Worm (Caenorhabditis elegans) whole organism, L4 larva: ENCODE results near the gene C49C3.21.

Experiments
- T20F7.1 ChIP-seq: fragments of 200-800 bp; sonication (Bioruptor generic); optimal IDR thresholded peaks from 2 replicates; lab custom pipeline; 2018; ENCODE audit warnings: mild to moderate bottlenecking, missing genetic modification characterization, missing compliant biosample characterization
- Y48G9A.11 ChIP-seq: fragments of 200-800 bp; sonication (Bioruptor generic); IDR thresholded peaks from 2 replicates; pipeline ENCODE4 v1.3.6; 2022; ENCODE audit warnings: missing genetic modification reagents, missing genetic modification characterization, missing compliant biosample characterization
- Y75B8A.6 ChIP-seq: fragments of 200-800 bp; sonication (Bioruptor generic); IDR thresholded peaks from 2 replicates; pipeline ENCODE4 v1.3.6; 2022; ENCODE audit warnings: missing genetic modification reagents, missing genetic modification characterization, missing compliant biosample characterization
- ZK337.2 ChIP-seq: fragments of 200-800 bp; sonication (Bioruptor generic); IDR thresholded peaks from 2 replicates; pipeline ENCODE4 v1.3.6; 2022; ENCODE audit warnings: missing genetic modification reagents, missing genetic modification characterization, missing compliant biosample characterization
- aha-1 ChIP-seq: fragments of 150-350 bp; peaks from one replicate; lab custom pipeline; 2014; ENCODE audit warnings: missing biosample characterization, missing genetic modification characterization
- ama-1 ChIP-seq: fragments of 150-350 bp; optimal IDR thresholded peaks from 2 replicates; lab custom pipeline; 2014; ENCODE audit warnings: inconsistent platforms, mixed read lengths
- arid-1 ChIP-seq: fragments of 200-800 bp; sonication (Bioruptor generic); conservative IDR thresholded peaks from 2 replicates; pipeline ENCODE4 v1.3.6; 2022; ENCODE audit warnings: missing genetic modification reagents, missing genetic modification characterization, missing compliant biosample characterization
- ceh-20 ChIP-seq: fragments of 200-800 bp; sonication (Bioruptor generic); IDR thresholded peaks from 2 replicates; pipeline ENCODE4 v1.3.6; 2022; ENCODE audit warnings: missing genetic modification reagents, missing genetic modification characterization, missing compliant biosample characterization
- ceh-82 ChIP-seq: sonication (generic microtip); optimal IDR thresholded peaks from 2 replicates; lab custom pipeline; 2017; ENCODE audit warnings: missing biosample characterization, missing genetic modification characterization
- daf-12 ChIP-seq: fragments of 150-350 bp; optimal IDR thresholded peaks from 2 replicates; lab custom pipeline; 2014; ENCODE audit warnings: missing biosample characterization, missing genetic modification reagents, missing genetic modification characterization
- daf-16 ChIP-seq, 3 experiments: sonication (generic microtip); optimal IDR thresholded peaks; 2 replicates each; lab custom pipeline; 2016 to 2017; ENCODE audit warnings: missing genetic modification characterization in 3 of 3, missing genetic modification reagents in 3 of 3, mild to moderate bottlenecking in 2 of 3, missing compliant biosample characterization in 2 of 3, missing biosample characterization in 1 of 3, moderate library complexity in 1 of 3
- daf-8 ChIP-seq: fragments of 200-800 bp; sonication (Bioruptor generic); IDR thresholded peaks from 2 replicates; pipeline ENCODE4 v1.3.6; 2022; ENCODE audit warnings: missing genetic modification characterization, missing compliant biosample characterization
- dmd-6 ChIP-seq: fragments of 200-800 bp; sonication (Bioruptor generic); IDR thresholded peaks from 2 replicates; pipeline ENCODE4 v1.3.6; 2022; ENCODE audit warnings: missing genetic modification reagents, missing genetic modification characterization, missing compliant biosample characterization
- dve-1 ChIP-seq: sonication (generic microtip); optimal IDR thresholded peaks from 2 replicates; lab custom pipeline; 2017; ENCODE audit warnings: antibody characterized with exemption, mild to moderate bottlenecking, missing genetic modification characterization, missing compliant biosample characterization; ENCODE audit not compliant: insufficient read depth
- egl-43 ChIP-seq: fragments of 200-800 bp; sonication (Bioruptor generic); IDR thresholded peaks from 2 replicates; pipeline ENCODE4 v1.3.6; 2022; ENCODE audit warnings: missing genetic modification reagents, missing genetic modification characterization, missing compliant biosample characterization
- fkh-10 ChIP-seq: fragments of 150-350 bp; optimal IDR thresholded peaks from 2 replicates; lab custom pipeline; 2014; ENCODE audit warnings: missing biosample characterization, missing genetic modification reagents, missing genetic modification characterization
- hlh-30 ChIP-seq: sonication (generic microtip); optimal IDR thresholded peaks from 2 replicates; lab custom pipeline; 2017; ENCODE audit warnings: antibody characterized with exemption, mild to moderate bottlenecking, missing genetic modification characterization, missing compliant biosample characterization; ENCODE audit not compliant: insufficient read depth
- hmg-1.1 ChIP-seq: fragments of 200-800 bp; sonication (Bioruptor generic); IDR thresholded peaks from 2 replicates; pipeline ENCODE4 v1.3.6; 2022; ENCODE audit warnings: missing genetic modification reagents, missing genetic modification characterization, missing compliant biosample characterization
- lin-29 ChIP-seq: fragments of 200-800 bp; sonication (Bioruptor generic); IDR thresholded peaks from 2 replicates; pipeline ENCODE4 v1.3.6; 2022; ENCODE audit warnings: missing genetic modification reagents, missing genetic modification characterization, missing compliant biosample characterization
- lin-38 ChIP-seq: fragments of 200-800 bp; sonication (Bioruptor generic); IDR thresholded peaks from 2 replicates; pipeline ENCODE4 v1.3.6; 2022; ENCODE audit warnings: missing genetic modification reagents, missing genetic modification characterization, missing compliant biosample characterization
- lir-3 ChIP-seq: sonication (generic microtip); optimal IDR thresholded peaks from 2 replicates; lab custom pipeline; 2016; ENCODE audit warnings: mild to moderate bottlenecking, missing genetic modification characterization, missing compliant biosample characterization
- lsy-2 ChIP-seq, 2 experiments: fragments of 150-350 bp in 1 of 2; sonication (generic microtip) in 1 of 2; optimal IDR thresholded peaks; 2 replicates each; lab custom pipeline; 2014 to 2017; ENCODE audit warnings: missing biosample characterization in 2 of 2, missing genetic modification characterization in 2 of 2
- mdl-1 ChIP-seq, 2 experiments: fragments of 150-350 bp in 1 of 2; sonication (generic microtip) in 1 of 2; optimal IDR thresholded peaks; 2 replicates each; lab custom pipeline; 2014 to 2017; ENCODE audit warnings: missing biosample characterization in 2 of 2, missing genetic modification characterization in 2 of 2
- mdt-29 ChIP-seq: fragments of 200-800 bp; sonication (Bioruptor generic); IDR thresholded peaks from 2 replicates; pipeline ENCODE4 v1.3.6; 2022; ENCODE audit warnings: missing genetic modification reagents, missing genetic modification characterization, missing compliant biosample characterization
- mes-2 ChIP-seq: sonication (generic microtip); optimal IDR thresholded peaks from 2 replicates; lab custom pipeline; 2016; ENCODE audit warnings: missing genotype, mild to moderate bottlenecking, missing genetic modification characterization, missing compliant biosample characterization; ENCODE audit not compliant: poor library complexity, severe bottlenecking
- nhr-10 ChIP-seq: fragments of 150-350 bp; optimal IDR thresholded peaks from 2 replicates; lab custom pipeline; 2014; ENCODE audit warnings: missing biosample characterization, missing genetic modification characterization
- nhr-11 ChIP-seq: fragments of 150-350 bp; optimal IDR thresholded peaks from 2 replicates; lab custom pipeline; 2014; ENCODE audit warnings: missing biosample characterization, missing genetic modification characterization
- nhr-237 ChIP-seq: sonication (generic microtip); optimal IDR thresholded peaks from 2 replicates; lab custom pipeline; 2017; ENCODE audit warnings: missing biosample characterization, missing genetic modification characterization
- nhr-25 ChIP-seq: sonication (generic microtip); optimal IDR thresholded peaks from 2 replicates; lab custom pipeline; 2017; ENCODE audit warnings: missing genetic modification characterization, mild to moderate bottlenecking, missing compliant biosample characterization, antibody characterized with exemption, moderate library complexity, borderline replicate concordance; ENCODE audit not compliant: insufficient read depth
- nhr-48 ChIP-seq: sonication (generic microtip); optimal IDR thresholded peaks from 2 replicates; lab custom pipeline; 2016; ENCODE audit warnings: mild to moderate bottlenecking, missing genetic modification characterization, missing compliant biosample characterization
- nhr-6 ChIP-seq: fragments of 150-350 bp; optimal IDR thresholded peaks from 2 replicates; lab custom pipeline; 2014; ENCODE audit warnings: missing biosample characterization, missing genetic modification characterization
- nhr-76 ChIP-seq: fragments of 150-350 bp; optimal IDR thresholded peaks from 2 replicates; lab custom pipeline; 2014; ENCODE audit warnings: missing biosample characterization, missing genetic modification characterization
- nhr-77 ChIP-seq: fragments of 150-350 bp; optimal IDR thresholded peaks from 2 replicates; lab custom pipeline; 2014; ENCODE audit warnings: missing biosample characterization, missing genetic modification characterization
- saeg-2 ChIP-seq: fragments of 200-800 bp; sonication (Bioruptor generic); IDR thresholded peaks from 2 replicates; pipeline ENCODE4 v1.3.6; 2022; ENCODE audit warnings: missing genetic modification reagents, missing genetic modification characterization, missing compliant biosample characterization
- snpc-1.2 ChIP-seq: fragments of 200-800 bp; sonication (Bioruptor generic); IDR thresholded peaks from 2 replicates; pipeline ENCODE4 v1.3.6; 2022; ENCODE audit warnings: missing genetic modification reagents, missing genetic modification characterization, missing compliant biosample characterization
- snpc-4 ChIP-seq: fragments of 150-350 bp; optimal IDR thresholded peaks from 2 replicates; lab custom pipeline; 2014; ENCODE audit warnings: missing biosample characterization, missing genetic modification characterization
- spr-1 ChIP-seq: sonication (generic microtip); optimal IDR thresholded peaks from 2 replicates; lab custom pipeline; 2016; ENCODE audit warnings: mild to moderate bottlenecking, missing genetic modification characterization, missing compliant biosample characterization
- spr-3 ChIP-seq: fragments of 200-800 bp; sonication (Bioruptor generic); optimal IDR thresholded peaks from 2 replicates; lab custom pipeline; 2018; ENCODE audit warnings: mild to moderate bottlenecking, missing genetic modification characterization, missing compliant biosample characterization
- tra-1 ChIP-seq: fragments of 200-800 bp; sonication (Bioruptor generic); IDR thresholded peaks from 2 replicates; pipeline ENCODE4 v1.3.6; 2022; ENCODE audit warnings: missing genetic modification reagents, missing genetic modification characterization, missing compliant biosample characterization
- zip-11 ChIP-seq: fragments of 200-800 bp; sonication (Bioruptor generic); IDR thresholded peaks from 2 replicates; pipeline ENCODE4 v1.3.6; 2022; ENCODE audit warnings: missing genetic modification characterization, missing compliant biosample characterization
- ztf-11 ChIP-seq: fragments of 150-350 bp; optimal IDR thresholded peaks from 2 replicates; lab custom pipeline; 2014; ENCODE audit warnings: missing biosample characterization, missing genetic modification characterization

Gene C49C3.21

ce11 chrIV:17328834-17329233, 13.9 kb upstream of the C49C3.21 start, which contains the start of gene ceh-88:
TSS of gene ceh-88 (plus strand) at chrIV:17329188.
- TF ChIP-seq hlh-30 (tag; lab: Kevin White, UChicago) (no peak), ceh-82 (no peak), dve-1 (peak; percentile 15), egl-43 (GFP tag; lab: Robert Waterston, UW) (no peak), nhr-237 (no peak), Y48G9A.11 (no peak), nhr-11 (tag; lab: Kevin White, UChicago) (no peak), mes-2 (tag; lab: Kevin White, UChicago) (peak; percentile 29), hmg-1.1 (GFP tag; lab: Robert Waterston, UW) (peak; percentile 41; the same call in 1 of the 2 replicates), nhr-48 (no peak), saeg-2 (no peak), lir-3 (tag; lab: Kevin White, UChicago) (no peak), ama-1 (lab: Kevin White, UChicago) (no peak), tra-1 (GFP tag; lab: Robert Waterston, UW) (no peak), daf-16 (GFP tag; optimal IDR thresholded peaks at IDR 0.05; lab: Kevin White, UChicago) (no peak), daf-16 (tag; optimal IDR thresholded peaks at IDR 0.05; lab: Kevin White, UChicago) (peak; percentile 3)

- no peak for TF ChIP-seq saeg-2
- no peak for TF ChIP-seq ceh-82
- TF ChIP-seq snpc-1.2 (GFP tag; lab: Robert Waterston, UW) = peak; percentile 61; the same call in 1 of the 2 replicates
- TF ChIP-seq hlh-30 (tag; lab: Kevin White, UChicago) = no peak
- TF ChIP-seq nhr-10 = no peak
- no peak for TF ChIP-seq Y75B8A.6
- no peak for TF ChIP-seq spr-3
- TF ChIP-seq zip-11 = no peak
- no peak for TF ChIP-seq nhr-76 (tag; lab: Kevin White, UChicago)
- TF ChIP-seq mes-2 (tag; lab: Kevin White, UChicago) = peak; percentile 28
- no peak for TF ChIP-seq spr-1 (tag; lab: Kevin White, UChicago)
- no peak for TF ChIP-seq ceh-20 (GFP tag; lab: Robert Waterston, UW)
- TF ChIP-seq nhr-6 (tag; lab: Kevin White, UChicago) = no peak
- TF ChIP-seq ztf-11 (tag; lab: Kevin White, UChicago) = no peak
- TF ChIP-seq daf-8 (GFP tag; lab: Robert Waterston, UW) = no peak
- no peak for TF ChIP-seq snpc-4 (tag; lab: Kevin White, UChicago)
- TF ChIP-seq lsy-2 (tag; optimal IDR thresholded peaks at IDR 0.05; lab: Kevin White, UChicago) = peak in 1 of 2 experiments; percentile 42
- TF ChIP-seq lin-38 (GFP tag; lab: Robert Waterston, UW) = peak; percentile 72
- no peak for TF ChIP-seq ZK337.2 (GFP tag; lab: Robert Waterston, UW)
- TF ChIP-seq T20F7.1 (GFP tag; lab: Kevin White, UChicago) = no peak
- no peak for TF ChIP-seq arid-1 (GFP tag; lab: Robert Waterston, UW)
- no peak for TF ChIP-seq daf-16 (GFP tag; optimal IDR thresholded peaks at IDR 0.05; lab: Kevin White, UChicago)
- peak; percentile 1 for TF ChIP-seq daf-16 (tag; optimal IDR thresholded peaks at IDR 0.05; lab: Kevin White, UChicago)
- no peak for TF ChIP-seq mdl-1 (tag; optimal IDR thresholded peaks at IDR 0.05; lab: Kevin White, UChicago)
- no peak for TF ChIP-seq mdt-29 (GFP tag; lab: Robert Waterston, UW)
- no peak for TF ChIP-seq lin-29 (GFP tag; lab: Robert Waterston, UW)
- no peak for TF ChIP-seq fkh-10 (GFP tag; lab: Kevin White, UChicago)
Observed at ce11 chrIV:17331100-17331577, 11.6 kb upstream of the C49C3.21 start, which contains the start of gene C49C3.6. TSS of gene C49C3.6 (plus strand) at chrIV:17331527.

- TF ChIP-seq daf-12 = no peak
- no peak for TF ChIP-seq nhr-77
- TF ChIP-seq aha-1 (tag; lab: Kevin White, UChicago) = peak; percentile 86
- TF ChIP-seq dmd-6 (GFP tag; lab: Robert Waterston, UW) = no peak
- no peak for TF ChIP-seq nhr-6 (tag; lab: Kevin White, UChicago)
- TF ChIP-seq nhr-25 (tag; lab: Kevin White, UChicago) = no peak
- TF ChIP-seq, all 104 proteins: peak for 1
Observed at ce11 chrIV:17332261-17332660, 10.5 kb upstream of the C49C3.21 start, which contains the start of gene C49C3.7. TSS of gene C49C3.7 (plus strand) at chrIV:17332561.
